Worm (Caenorhabditis elegans) whole organism, L1 larva: ENCODE results near the gene ckb-1.

ENCODE experiments used
- F16B12.6 ChIP-seq: fragments of 150-350 bp; optimal IDR thresholded peaks from 2 replicates; lab custom pipeline; 2014; ENCODE audit warnings: missing biosample characterization, missing genetic modification characterization
- Y116A8C.19 ChIP-seq: sonication (generic microtip); optimal IDR thresholded peaks from 2 replicates; lab custom pipeline; 2016; ENCODE audit warnings: missing compliant biosample characterization, missing genetic modification characterization, borderline replicate concordance
- aly-2 ChIP-seq: fragments of 150-350 bp; optimal IDR thresholded peaks from 2 replicates; lab custom pipeline; 2014; ENCODE audit warnings: missing biosample characterization, missing genetic modification characterization
- blmp-1 ChIP-seq: fragments of 150-350 bp; optimal IDR thresholded peaks from 2 replicates; lab custom pipeline; 2014; ENCODE audit warnings: missing biosample characterization, missing genetic modification characterization
- ceh-82 ChIP-seq, 3 experiments: fragments of 150-350 bp in 1 of 3; sonication (generic microtip) in 2 of 3; optimal IDR thresholded peaks; 2 replicates each; lab custom pipeline; 2014 to 2017; ENCODE audit warnings: missing biosample characterization in 3 of 3, missing genetic modification characterization in 3 of 3
- ceh-90 ChIP-seq: sonication (generic microtip); optimal IDR thresholded peaks from 2 replicates; lab custom pipeline; 2016; ENCODE audit warnings: missing genetic modification characterization, missing compliant biosample characterization
- dpl-1 ChIP-seq, 3 experiments: fragments of 150-350 bp in 2 of 3; sonication (generic microtip) in 1 of 3; optimal IDR thresholded peaks; 2 replicates each; lab custom pipeline; 2014 to 2017; ENCODE audit warnings: missing biosample characterization in 3 of 3, missing genetic modification characterization in 3 of 3, missing genetic modification reagents in 3 of 3
- dsc-1 ChIP-seq: sonication (generic microtip); optimal IDR thresholded peaks from 2 replicates; lab custom pipeline; 2016; ENCODE audit warnings: mild to moderate bottlenecking, missing genetic modification characterization, missing compliant biosample characterization
- efl-1 ChIP-seq, 4 experiments: fragments of 150-350 bp; optimal IDR thresholded peaks in 3 of 4; peaks in 1 of 4; 1 replicate in 1 of 4; 2 replicates in 3 of 4; lab custom pipeline; 2014; ENCODE audit warnings: missing biosample characterization in 2 of 4, missing genetic modification characterization in 2 of 4, missing genetic modification reagents in 2 of 4
- egl-27 ChIP-seq, 2 experiments: fragments of 150-350 bp in 1 of 2; sonication (generic microtip); optimal IDR thresholded peaks; 3 replicates each; lab custom pipeline; 2017 to 2018; ENCODE audit warnings: missing biosample characterization in 2 of 2, missing genetic modification characterization in 2 of 2, missing genetic modification reagents in 2 of 2
- elt-2 ChIP-seq: sonication (generic microtip); optimal IDR thresholded peaks from 2 replicates; lab custom pipeline; 2016; ENCODE audit warnings: missing genetic modification characterization, mild to moderate bottlenecking, inconsistent platforms, missing compliant biosample characterization, missing genetic modification reagents
- elt-3 ChIP-seq, 6 experiments: fragments of 150-350 bp in 1 of 6; sonication (generic microtip); optimal IDR thresholded peaks; 2 replicates each; lab custom pipeline; 2017 to 2018; ENCODE audit warnings: missing biosample characterization in 6 of 6, missing genetic modification characterization in 6 of 6, inconsistent platforms in 1 of 6
- ets-5 ChIP-seq: fragments of 200-800 bp; sonication (Bioruptor generic); IDR thresholded peaks from 2 replicates; pipeline ENCODE4 v1.3.6; 2022; ENCODE audit warnings: missing genetic modification characterization, missing compliant biosample characterization
- fkh-4 ChIP-seq: sonication (generic microtip); optimal IDR thresholded peaks from 2 replicates; lab custom pipeline; 2016; ENCODE audit warnings: missing compliant biosample characterization, missing genetic modification characterization, borderline replicate concordance
- fkh-8 ChIP-seq: sonication (generic microtip); optimal IDR thresholded peaks from 2 replicates; lab custom pipeline; 2016; ENCODE audit warnings: mild to moderate bottlenecking, missing genetic modification characterization, missing compliant biosample characterization
- fos-1 ChIP-seq: fragments of 150-350 bp; optimal IDR thresholded peaks from 2 replicates; lab custom pipeline; 2014; ENCODE audit warnings: missing biosample characterization, missing genetic modification characterization
- grh-1 ChIP-seq: fragments of 200-800 bp; sonication (Bioruptor generic); IDR thresholded peaks from 2 replicates; pipeline ENCODE4 v1.3.6; 2022; ENCODE audit warnings: missing genetic modification reagents, missing genetic modification characterization, missing compliant biosample characterization
- isw-1 ChIP-seq: fragments of 200-800 bp; sonication (Bioruptor generic); IDR thresholded peaks from 2 replicates; pipeline ENCODE4 v1.3.6; 2022; ENCODE audit warnings: missing genetic modification characterization, missing compliant biosample characterization
- lin-13 ChIP-seq: fragments of 150-350 bp; optimal IDR thresholded peaks from 2 replicates; lab custom pipeline; 2014; ENCODE audit warnings: missing biosample characterization, missing genetic modification reagents, missing genetic modification characterization
- lin-14 ChIP-seq: fragments of 200-800 bp; sonication (Bioruptor generic); optimal IDR thresholded peaks from 2 replicates; lab custom pipeline; 2018; ENCODE audit warnings: mild to moderate bottlenecking, missing genetic modification characterization, moderate library complexity, missing compliant biosample characterization
- lin-15B ChIP-seq: fragments of 150-350 bp; sonication (generic microtip); optimal IDR thresholded peaks from 3 replicates; lab custom pipeline; 2014; ENCODE audit warnings: missing biosample characterization, missing genetic modification characterization
- lin-35 ChIP-seq, 2 experiments: fragments of 150-350 bp; optimal IDR thresholded peaks; 2 replicates each; lab custom pipeline; 2014; ENCODE audit warnings: missing biosample characterization in 2 of 2, missing genetic modification characterization in 2 of 2, missing genetic modification reagents in 2 of 2
- lir-3 ChIP-seq: sonication (generic microtip); optimal IDR thresholded peaks from 2 replicates; lab custom pipeline; 2016; ENCODE audit warnings: mild to moderate bottlenecking, missing genetic modification characterization, moderate library complexity, missing compliant biosample characterization; ENCODE audit not compliant: poor library complexity
- lsy-2 ChIP-seq, 2 experiments: fragments of 150-350 bp; optimal IDR thresholded peaks; 2 replicates each; lab custom pipeline; 2014; ENCODE audit warnings: missing biosample characterization in 2 of 2, missing genetic modification characterization in 2 of 2
- mep-1 ChIP-seq: fragments of 150-350 bp; optimal IDR thresholded peaks from 2 replicates; lab custom pipeline; 2014; ENCODE audit warnings: missing biosample characterization, missing genetic modification characterization
- nhr-11 ChIP-seq: fragments of 150-350 bp; optimal IDR thresholded peaks from 2 replicates; lab custom pipeline; 2014; ENCODE audit warnings: missing biosample characterization, missing genetic modification characterization
- nhr-19 ChIP-seq: fragments of 200-800 bp; sonication (Bioruptor generic); conservative IDR thresholded peaks from 2 replicates; pipeline ENCODE4 v1.3.6; 2022; ENCODE audit warnings: missing genetic modification characterization, missing compliant biosample characterization
- nhr-20 ChIP-seq: sonication (generic microtip); optimal IDR thresholded peaks from 2 replicates; lab custom pipeline; 2016; ENCODE audit warnings: mild to moderate bottlenecking, missing genetic modification characterization, missing compliant biosample characterization
- nhr-47 ChIP-seq: sonication (generic microtip); optimal IDR thresholded peaks from 2 replicates; lab custom pipeline; 2016; ENCODE audit warnings: mild to moderate bottlenecking, missing genetic modification characterization, moderate library complexity, missing compliant biosample characterization
- nhr-71 ChIP-seq: sonication (generic microtip); optimal IDR thresholded peaks from 2 replicates; lab custom pipeline; 2016; ENCODE audit warnings: mild to moderate bottlenecking, missing genetic modification characterization, moderate library complexity, missing compliant biosample characterization
- nhr-85 ChIP-seq: sonication (generic microtip); peaks from one replicate; lab custom pipeline; 2016; ENCODE audit warnings: missing genetic modification characterization, inconsistent platforms, missing compliant biosample characterization
- nhr-90 ChIP-seq: sonication (generic microtip); optimal IDR thresholded peaks from 2 replicates; lab custom pipeline; 2016; ENCODE audit warnings: mild to moderate bottlenecking, missing genetic modification characterization, missing compliant biosample characterization; ENCODE audit not compliant: poor library complexity
- pqm-1 ChIP-seq: sonication (generic microtip); optimal IDR thresholded peaks from 3 replicates; lab custom pipeline; 2017; ENCODE audit warnings: missing biosample characterization, missing genetic modification characterization
- rnt-1 ChIP-seq: sonication (generic microtip); optimal IDR thresholded peaks from 2 replicates; lab custom pipeline; 2016; ENCODE audit warnings: mild to moderate bottlenecking, missing genetic modification characterization, moderate library complexity, missing compliant biosample characterization
- skn-1 ChIP-seq: fragments of 150-350 bp; optimal IDR thresholded peaks from 2 replicates; lab custom pipeline; 2014; ENCODE audit warnings: missing biosample characterization, missing genetic modification characterization
- snpc-4 ChIP-seq: fragments of 150-350 bp; optimal IDR thresholded peaks from 2 replicates; lab custom pipeline; 2014; ENCODE audit warnings: missing biosample characterization, missing genetic modification characterization
- snu-23 ChIP-seq: sonication (generic microtip); optimal IDR thresholded peaks from 2 replicates; lab custom pipeline; 2016; ENCODE audit warnings: missing genetic modification characterization, missing compliant biosample characterization
- swsn-7 ChIP-seq: sonication (generic microtip); optimal IDR thresholded peaks from 2 replicates; lab custom pipeline; 2016; ENCODE audit warnings: missing genetic modification characterization, missing compliant biosample characterization
- unc-130 ChIP-seq: fragments of 150-350 bp; optimal IDR thresholded peaks from 2 replicates; lab custom pipeline; 2017; ENCODE audit warnings: missing biosample characterization, missing genetic modification characterization, inconsistent platforms
- unc-30 ChIP-seq: sonication (generic microtip); optimal IDR thresholded peaks from 2 replicates; lab custom pipeline; 2017; ENCODE audit warnings: missing biosample characterization, missing genetic modification characterization
- vab-15 ChIP-seq: sonication (generic microtip); optimal IDR thresholded peaks from 2 replicates; lab custom pipeline; 2017; ENCODE audit warnings: missing genotype, mild to moderate bottlenecking, missing genetic modification characterization, missing compliant biosample characterization
- zag-1 ChIP-seq: fragments of 150-350 bp; optimal IDR thresholded peaks from 2 replicates; lab custom pipeline; 2014; ENCODE audit warnings: missing biosample characterization, missing genetic modification characterization
- zip-4 ChIP-seq: fragments of 200-800 bp; sonication (Bioruptor generic); optimal IDR thresholded peaks from 2 replicates; lab custom pipeline; 2018; ENCODE audit warnings: mild to moderate bottlenecking, missing genetic modification characterization, moderate library complexity, missing compliant biosample characterization
- ztf-11 ChIP-seq, 2 experiments: sonication (generic microtip); optimal IDR thresholded peaks; 2 replicates each; lab custom pipeline; 2016 to 2017; ENCODE audit warnings: missing genetic modification characterization in 2 of 2, missing biosample characterization in 1 of 2, missing compliant biosample characterization in 1 of 2

ckb-1 gene

DNA sequence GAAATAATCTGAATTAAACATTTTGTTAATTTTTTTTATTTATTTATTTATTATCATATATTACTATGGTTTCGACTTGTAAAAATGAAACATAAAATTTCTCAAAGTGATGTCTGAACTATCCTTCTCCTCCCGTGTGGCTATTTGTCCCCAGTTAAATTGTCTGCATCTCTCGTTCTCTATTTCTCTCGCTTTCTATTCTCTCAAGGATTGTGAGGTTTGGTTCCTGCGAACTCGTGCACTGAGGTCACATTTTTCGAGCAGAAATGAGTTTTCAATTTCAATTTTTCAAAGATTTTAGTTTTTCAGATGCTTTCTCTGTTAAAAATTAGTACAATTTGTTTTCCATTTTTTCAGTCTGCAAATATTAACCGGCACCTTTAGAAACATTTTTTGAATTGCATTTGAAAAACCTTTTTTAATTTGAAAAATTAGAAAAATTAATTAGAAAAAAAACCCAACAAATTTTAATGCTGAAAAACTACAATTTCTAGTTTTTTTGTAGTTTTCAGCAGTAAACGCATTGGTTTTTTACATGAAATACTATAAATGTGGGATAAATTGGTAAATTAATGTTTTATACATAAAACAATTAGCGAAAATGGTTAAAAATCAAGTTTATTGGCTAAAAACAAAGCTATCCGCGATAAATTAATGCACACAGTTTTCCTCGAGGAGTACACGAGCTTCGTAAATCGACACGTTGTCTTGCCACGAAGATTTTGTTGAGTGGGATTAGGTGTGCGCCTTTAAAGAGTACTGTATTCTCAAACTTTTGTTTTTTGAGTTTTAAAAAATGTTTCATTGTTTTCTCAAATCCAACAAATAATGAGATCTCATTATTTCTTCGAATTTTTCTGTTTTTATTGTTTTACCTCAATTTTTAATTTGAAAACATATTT, 47.3 kb downstream of the ckb-1 start (continued):
- peak; percentile 20 for TF ChIP-seq elt-2
- peak; percentile 78 for TF ChIP-seq snu-23 (GFP tag; lab: Kevin White, UChicago)
- TF ChIP-seq zag-1 (tag; lab: Kevin White, UChicago) = no peak
- peak; percentile 92 for TF ChIP-seq nhr-71 (tag; lab: Kevin White, UChicago)

DNA sequence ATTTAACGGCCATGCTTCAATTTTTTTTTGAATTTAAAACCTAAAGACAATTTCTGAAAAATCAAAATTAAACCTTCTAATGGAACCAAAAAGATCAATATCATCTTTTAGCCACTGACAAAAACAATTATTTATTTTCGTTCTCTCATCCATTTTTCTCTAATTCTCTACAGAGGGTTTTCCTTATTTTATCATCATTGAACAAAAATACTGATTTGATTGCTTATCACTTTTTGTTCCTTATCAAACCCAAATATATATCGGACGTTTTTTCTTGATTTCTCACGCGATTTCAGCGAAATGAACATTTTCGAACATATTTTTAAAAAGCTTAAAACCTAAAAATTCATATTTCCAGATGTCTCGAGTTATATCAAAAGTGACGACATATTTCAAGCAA, 48.0 kb downstream of the ckb-1 start, which contains the start of gene mpc-1:
Gene mpc-1, plus strand, starts transcription at position 359 of the 400 bp plus-strand sequence.
- TF ChIP-seq rnt-1 (no peak), fkh-4 (tag; lab: Kevin White, UChicago) (no peak), nhr-19 (GFP tag; lab: Robert Waterston, UW) (0 out of 2 replicates have a peak, but pooled peaks have one; percentile 8), grh-1 (GFP tag; lab: Robert Waterston, UW) (no peak), ztf-11 (tag; optimal IDR thresholded peaks at IDR 0.05; lab: Kevin White, UChicago) (no peak), lin-14 (GFP tag; lab: Kevin White, UChicago) (peak; percentile 54), lsy-2 (tag; optimal IDR thresholded peaks at IDR 0.05; lab: Kevin White, UChicago) (peak; percentile 1 to 29), nhr-11 (tag; lab: Kevin White, UChicago) (no peak), snu-23 (GFP tag; lab: Kevin White, UChicago) (peak; percentile 18), F16B12.6 (tag; lab: Kevin White, UChicago) (no peak), nhr-20 (peak; percentile 1), lin-35 (GFP tag; optimal IDR thresholded peaks at IDR 0.05; lab: Kevin White, UChicago) (peak in 1 of 2 experiments; percentile 24), ceh-90 (tag; lab: Kevin White, UChicago) (no peak), lin-15B (tag; lab: Kevin White, UChicago) (no peak), nhr-71 (tag; lab: Kevin White, UChicago) (peak; percentile 53), unc-130 (tag; lab: Kevin White, UChicago) (no peak), Y116A8C.19 (tag; lab: Kevin White, UChicago) (no peak), skn-1 (peak; percentile 25), pqm-1 (tag; lab: Kevin White, UChicago) (peak; percentile 53), efl-1 (optimal IDR thresholded peaks at IDR 0.05; lab: Kevin White, UChicago) (no peak), efl-1 (GFP tag; optimal IDR thresholded peaks at IDR 0.05 in 1 of 2; lab: Kevin White, UChicago) (no peak), ets-5 (GFP tag; lab: Robert Waterston, UW) (no peak), mep-1 (tag; lab: Kevin White, UChicago) (no peak), egl-27 (tag; optimal IDR thresholded peaks at IDR 0.05; lab: Kevin White, UChicago) (no peak), nhr-47 (tag; lab: Kevin White, UChicago) (no peak), blmp-1 (tag; lab: Kevin White, UChicago) (peak; percentile 44), elt-2 (peak; percentile 86), nhr-85 (tag; lab: Kevin White, UChicago) (peak; percentile 72), snpc-4 (tag; lab: Kevin White, UChicago) (no peak), unc-30 (no peak), dsc-1 (no peak), elt-3 (tag; optimal IDR thresholded peaks at IDR 0.05; lab: Kevin White, UChicago) (peak in 4 of 6 experiments; percentile 9 to 96 (median 52)), ceh-82 (tag; optimal IDR thresholded peaks at IDR 0.05; lab: Kevin White, UChicago) (no peak), vab-15 (tag; lab: Kevin White, UChicago) (no peak)

DNA sequence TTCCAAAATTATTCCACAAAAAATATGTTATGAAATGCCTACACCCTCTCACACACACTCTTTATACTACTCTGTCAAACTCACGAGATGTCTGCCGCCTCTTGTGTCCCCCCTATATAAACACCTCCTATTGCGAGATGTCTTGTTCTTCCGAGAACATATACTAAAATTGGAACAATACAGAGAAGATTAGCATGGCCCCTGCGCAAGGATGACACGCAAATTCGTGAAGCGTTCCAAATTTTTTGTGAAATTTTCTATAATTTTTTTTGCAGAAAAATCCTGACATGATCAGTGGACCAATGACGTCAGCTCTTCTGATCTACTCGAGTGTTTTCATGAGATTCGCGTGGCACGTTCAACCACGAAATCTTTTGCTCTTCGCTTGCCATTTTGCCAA, 49.0 kb downstream of the ckb-1 start:
- TF ChIP-seq snu-23 (GFP tag; lab: Kevin White, UChicago) = peak; percentile 55
- TF ChIP-seq lin-13 = peak; percentile 9
- TF ChIP-seq swsn-7 (tag; lab: Kevin White, UChicago) = peak; percentile 65
- peak; percentile 5 for TF ChIP-seq aly-2
- peak; percentile 67 for TF ChIP-seq lin-14 (GFP tag; lab: Kevin White, UChicago)
- TF ChIP-seq rnt-1 = peak; percentile 23
- peak in 1 of 6 experiments; percentile 16 for TF ChIP-seq elt-3 (tag; optimal IDR thresholded peaks at IDR 0.05; lab: Kevin White, UChicago)
- peak; percentile 98 for TF ChIP-seq snpc-4 (tag; lab: Kevin White, UChicago)
- peak; percentile 73 for TF ChIP-seq nhr-71 (tag; lab: Kevin White, UChicago)
- TF ChIP-seq grh-1 (GFP tag; lab: Robert Waterston, UW) = peak; percentile 47; the same call in 1 of the 2 replicates
- TF ChIP-seq nhr-85 (tag; lab: Kevin White, UChicago) = peak; percentile 81
- TF ChIP-seq fos-1 = peak; percentile 11
- TF ChIP-seq isw-1 (GFP tag; lab: Robert Waterston, UW) = peak; percentile 41
- TF ChIP-seq mep-1 (tag; lab: Kevin White, UChicago) = peak; percentile 50
- TF ChIP-seq nhr-90 (tag; lab: Kevin White, UChicago) = peak; percentile 66
- peak; percentile 10 for TF ChIP-seq lir-3 (tag; lab: Kevin White, UChicago)
- peak; percentile 53 for TF ChIP-seq zip-4 (GFP tag; lab: Kevin White, UChicago)
- TF ChIP-seq fkh-8 (tag; lab: Kevin White, UChicago) = peak; percentile 55
- TF ChIP-seq F16B12.6 (tag; lab: Kevin White, UChicago) = peak; percentile 18
- TF ChIP-seq dpl-1 (GFP tag; optimal IDR thresholded peaks at IDR 0.05; lab: Kevin White, UChicago) = peak; percentile 9 to 41 (median 39)
- TF ChIP-seq elt-2 = peak; percentile 17
- TF ChIP-seq lin-35 (GFP tag; optimal IDR thresholded peaks at IDR 0.05; lab: Kevin White, UChicago) = peak; percentile 3 to 46
